Worm (Caenorhabditis elegans) whole organism, L4/young adult: ENCODE measurements around the gene Y48B6A.5.

ENCODE experiments used
- W03F9.2 ChIP-seq: fragments of 150-350 bp; optimal IDR thresholded peaks from 2 replicates; lab custom pipeline; 2014; ENCODE audit warnings: missing biosample characterization, missing genetic modification characterization
- him-1 ChIP-seq: sonication (generic microtip); optimal IDR thresholded peaks from 2 replicates; lab custom pipeline; 2016; ENCODE audit warnings: missing genotype, missing genetic modification reagents, missing genetic modification characterization, missing compliant biosample characterization

ce11 chrII:14205335-14205734 lies 30.3 kb upstream of the Y48B6A.5 start, which contains the start of gene ace-3:
- TF ChIP-seq him-1 (tag; lab: Kevin White, UChicago), result no peak
- no peak for TF ChIP-seq W03F9.2 (tag; lab: Kevin White, UChicago)
